Worm (Caenorhabditis elegans): Measurements from ENCODE around the gene ubc-13.

The ubc-13 gene

ce11 chrIV:2925591-2925990, at the start of gene ubc-13:
Gene ubc-13, minus strand, starts transcription at chrIV:2925691.
- no peak for TF ChIP-seq attf-6 (GFP tag; IDR thresholded peaks at IDR 0.05)
- no peak for TF ChIP-seq madf-8 (GFP tag; conservative IDR thresholded peaks at IDR 0.05)
- TF ChIP-seq bed-1 (GFP tag; IDR thresholded peaks at IDR 0.05) = no peak
- TF ChIP-seq dpl-1 (GFP tag; optimal IDR thresholded peaks at IDR 0.05) = no peak
- no peak for TF ChIP-seq bed-2 (GFP tag; IDR thresholded peaks at IDR 0.05)
- TF ChIP-seq K11D2.4 (GFP tag; IDR thresholded peaks at IDR 0.05) = no peak
- no peak for TF ChIP-seq F10E7.11 (tag; optimal IDR thresholded peaks at IDR 0.05)
- TF ChIP-seq snpc-1.3 (tag; optimal IDR thresholded peaks at IDR 0.05; ENCODE audit: insufficient read depth) = no peak
- no peak for TF ChIP-seq ztf-28 (GFP tag; IDR thresholded peaks at IDR 0.05)
- no peak for TF ChIP-seq madf-10 (tag; optimal IDR thresholded peaks at IDR 0.05)
- TF ChIP-seq lin-26 (GFP tag; IDR thresholded peaks at IDR 0.05) = no peak
- TF ChIP-seq efl-1 (GFP tag; optimal IDR thresholded peaks at IDR 0.05) = no peak
- no peak for TF ChIP-seq ztf-3 (GFP tag; optimal IDR thresholded peaks at IDR 0.05)

- TF ChIP-seq hmg-20 (GFP tag; IDR thresholded peaks at IDR 0.05) = no peak
- no peak for TF ChIP-seq ztf-25 (GFP tag; IDR thresholded peaks at IDR 0.05)
- TF ChIP-seq lsy-27 (tag; optimal IDR thresholded peaks at IDR 0.05; ENCODE audit: borderline replicate concordance, insufficient read depth) = no peak
- no peak for TF ChIP-seq snpc-1.1 (tag; optimal IDR thresholded peaks at IDR 0.05; ENCODE audit: insufficient read depth)
- TF ChIP-seq lin-26 (GFP tag; IDR thresholded peaks at IDR 0.05) = no peak
- peak; percentile 27; the same call in 1 of the 2 replicates for TF ChIP-seq mcd-1 (GFP tag; IDR thresholded peaks at IDR 0.05)
- no peak for TF ChIP-seq madf-8 (GFP tag; conservative IDR thresholded peaks at IDR 0.05)
- no peak for TF ChIP-seq repo-1 (tag; optimal IDR thresholded peaks at IDR 0.05)
- TF ChIP-seq snpc-4 (GFP tag; optimal IDR thresholded peaks at IDR 0.05) = no peak
- peak in 1 of 4 experiments; percentile 74 for TF ChIP-seq snpc-4 (tag; optimal IDR thresholded peaks at IDR 0.05)
- peak; percentile 76; the same call in 1 of the 2 replicates for TF ChIP-seq egrh-3 (GFP tag; IDR thresholded peaks at IDR 0.05)
- TF ChIP-seq F33H1.4 (GFP tag; IDR thresholded peaks at IDR 0.05) = 0 out of 2 replicates have a peak, but pooled peaks have one; percentile 18
- peak; percentile 90 for TF ChIP-seq zfh-2 (GFP tag; conservative IDR thresholded peaks at IDR 0.05)
- no peak for TF ChIP-seq dox-1 (GFP tag; IDR thresholded peaks at IDR 0.05)
Measured at ce11 chrIV:2971060-2971459, 45.6 kb upstream of the ubc-13 start.

ce11 chrIV:2969399-2969990, 44.0 kb upstream of the ubc-13 start, which contains the start of gene Y54G2A.57:
Gene Y54G2A.57, plus strand, starts transcription at chrIV:2969940.
- no peak for TF ChIP-seq let-526 (GFP tag; IDR thresholded peaks at IDR 0.05)
- TF ChIP-seq efl-1 (GFP tag; optimal IDR thresholded peaks at IDR 0.05) = no peak
- TF ChIP-seq F57A8.1 (GFP tag; optimal IDR thresholded peaks at IDR 0.05) = no peak
- no peak for TF ChIP-seq nhr-80 (tag; optimal IDR thresholded peaks at IDR 0.05)
- TF ChIP-seq rec-8 (tag; optimal IDR thresholded peaks at IDR 0.05) = no peak
- TF ChIP-seq ztf-25 (GFP tag; IDR thresholded peaks at IDR 0.05) = no peak
- TF ChIP-seq somi-1 (GFP tag; optimal IDR thresholded peaks at IDR 0.05) = no peak
- TF ChIP-seq snpc-4 (GFP tag; optimal IDR thresholded peaks at IDR 0.05) = no peak
- peak in 2 of 4 experiments; percentile 10 to 48 for TF ChIP-seq snpc-4 (tag; optimal IDR thresholded peaks at IDR 0.05)
- no peak for TF ChIP-seq him-1 (tag; optimal IDR thresholded peaks at IDR 0.05)
- no peak for TF ChIP-seq chd-7 (tag; optimal IDR thresholded peaks at IDR 0.05)
- no peak for TF ChIP-seq pha-4 (tag; optimal IDR thresholded peaks at IDR 0.05)
- TF ChIP-seq Y67H2A.10 (GFP tag; conservative IDR thresholded peaks at IDR 0.05) = no peak
- TF ChIP-seq zfh-2 (GFP tag; conservative IDR thresholded peaks at IDR 0.05) = peak; percentile 55
- TF ChIP-seq nhr-179 (tag; optimal IDR thresholded peaks at IDR 0.05) = no peak
- no peak for TF ChIP-seq ccch-3 (GFP tag; optimal IDR thresholded peaks at IDR 0.05)
